Worm (Caenorhabditis elegans): ENCODE results near the gene C15H9.4.
A peak's percentile ranks its signal among the peaks of the same experiment; 100 is the strongest.

C15H9.4 gene

DNA sequence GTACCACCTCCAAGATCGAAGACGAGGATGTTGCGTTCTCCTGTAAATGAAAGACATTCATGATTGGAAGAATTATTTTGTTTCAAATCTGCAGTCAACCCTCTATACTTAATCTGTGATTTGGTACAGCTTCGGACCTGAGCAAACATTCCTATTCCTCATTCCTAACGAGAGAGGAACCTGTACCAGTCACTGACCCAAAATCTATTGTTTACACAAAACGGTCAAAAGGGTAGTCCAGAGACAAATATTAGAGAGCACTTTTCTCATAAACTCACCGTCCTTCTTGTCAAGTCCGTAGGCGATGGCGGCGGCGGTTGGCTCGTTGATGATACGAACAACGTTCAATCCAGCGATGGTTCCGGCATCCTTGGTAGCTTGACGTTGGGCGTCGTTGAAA, 6.7 kb upstream of the C15H9.4 start:
- TF ChIP-seq nhr-71 (tag; optimal IDR thresholded peaks at IDR 0.05) (peak; percentile 16), rnt-1 (tag; optimal IDR thresholded peaks at IDR 0.05) (no peak)

DNA sequence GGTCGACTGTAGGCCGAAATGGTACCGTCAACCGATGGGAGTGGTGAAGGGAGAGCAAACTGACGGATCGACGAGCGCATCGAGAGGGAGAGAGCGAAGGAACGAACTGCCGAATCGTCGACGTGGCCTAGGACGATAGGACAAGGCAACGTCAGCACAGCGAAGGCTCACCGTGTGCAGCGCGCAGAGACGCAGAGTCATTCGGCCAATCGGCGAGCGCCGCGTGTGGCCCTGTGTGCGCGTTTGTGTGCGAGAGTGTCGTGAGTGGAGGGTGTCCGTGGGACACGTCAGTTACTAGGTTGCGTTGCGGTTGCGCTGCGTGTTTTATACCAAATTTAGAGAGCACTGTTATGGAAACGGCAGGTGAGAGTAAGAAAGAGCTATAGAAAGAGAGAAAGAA, 5.5 kb upstream of the C15H9.4 start, which contains the start of gene hsp-3:
Gene hsp-3, minus strand, starts transcription at position 158 of the 400 bp plus-strand sequence.
- TF ChIP-seq grh-1 (GFP tag; IDR thresholded peaks at IDR 0.05): peak; percentile 99
- peak; percentile 91 for TF ChIP-seq lin-15B (tag; optimal IDR thresholded peaks at IDR 0.05)
- peak; percentile 95 for TF ChIP-seq rnt-1 (tag; optimal IDR thresholded peaks at IDR 0.05)
- peak; percentile 96 for TF ChIP-seq nhr-77 (tag; optimal IDR thresholded peaks at IDR 0.05)
- peak; percentile 90 for TF ChIP-seq mab-9 (GFP tag; IDR thresholded peaks at IDR 0.05)
- TF ChIP-seq aha-1 (tag; optimal IDR thresholded peaks at IDR 0.05): peak; percentile 75
- TF ChIP-seq isw-1 (GFP tag; IDR thresholded peaks at IDR 0.05): peak; percentile 96
- peak; percentile 99 for TF ChIP-seq lin-14 (GFP tag; optimal IDR thresholded peaks at IDR 0.05)
- TF ChIP-seq nhr-20 (tag; optimal IDR thresholded peaks at IDR 0.05): peak; percentile 98
- peak in 5 of 6 experiments; percentile 58 to 96 (median 80) for TF ChIP-seq elt-3 (tag; optimal IDR thresholded peaks at IDR 0.05)
- TF ChIP-seq pax-3 (tag; optimal IDR thresholded peaks at IDR 0.05): peak; percentile 95
- TF ChIP-seq ztf-11 (tag; optimal IDR thresholded peaks at IDR 0.05): peak in 1 of 2 experiments; percentile 93
- peak; percentile 96 for TF ChIP-seq unc-86 (tag; optimal IDR thresholded peaks at IDR 0.05)
- peak; percentile 92 for TF ChIP-seq egl-13 (tag; optimal IDR thresholded peaks at IDR 0.05)
- TF ChIP-seq nhr-11 (tag; optimal IDR thresholded peaks at IDR 0.05): peak; percentile 84
- TF ChIP-seq mdl-1 (tag; optimal IDR thresholded peaks at IDR 0.05): peak in 1 of 2 experiments; percentile 98
- TF ChIP-seq C34B4.2 (tag; optimal IDR thresholded peaks at IDR 0.05): peak; percentile 44
- TF ChIP-seq snu-23 (GFP tag; optimal IDR thresholded peaks at IDR 0.05): peak; percentile 99
- no peak for TF ChIP-seq nhr-12 (tag; optimal IDR thresholded peaks at IDR 0.05)
- TF ChIP-seq efl-1 (optimal IDR thresholded peaks at IDR 0.05): peak; percentile 84 to 92
- peak; percentile 84 to 97 for TF ChIP-seq efl-1 (GFP tag; optimal IDR thresholded peaks at IDR 0.05 in 1 of 2)
- peak; percentile 97 for TF ChIP-seq nhr-47 (tag; optimal IDR thresholded peaks at IDR 0.05)
- TF ChIP-seq tlp-1 (tag; optimal IDR thresholded peaks at IDR 0.05): no peak
- TF ChIP-seq ceh-8 (GFP tag; optimal IDR thresholded peaks at IDR 0.05): peak; percentile 88
- peak; percentile 67 for TF ChIP-seq sox-4 (tag; optimal IDR thresholded peaks at IDR 0.05)
- peak; percentile 94 to 97 (median 95) for TF ChIP-seq ceh-82 (tag; optimal IDR thresholded peaks at IDR 0.05)
- no peak for TF ChIP-seq unc-62 (GFP tag; optimal IDR thresholded peaks at IDR 0.05)
- TF ChIP-seq skn-1 (tag; optimal IDR thresholded peaks at IDR 0.05): peak; percentile 96
- TF ChIP-seq unc-30 (tag; optimal IDR thresholded peaks at IDR 0.05): no peak
- peak; percentile 95 to 97 for TF ChIP-seq lsy-2 (tag; optimal IDR thresholded peaks at IDR 0.05)
- peak; percentile 41 for TF ChIP-seq blmp-1 (tag; optimal IDR thresholded peaks at IDR 0.05)
- peak; percentile 76 for TF ChIP-seq mef-2 (tag; optimal IDR thresholded peaks at IDR 0.05)
- TF ChIP-seq nhr-19 (GFP tag; conservative IDR thresholded peaks at IDR 0.05): peak; percentile 97
- no peak for TF ChIP-seq sptf-1 (tag; optimal IDR thresholded peaks at IDR 0.05)
- TF ChIP-seq F16B12.6 (tag; optimal IDR thresholded peaks at IDR 0.05): peak; percentile 64
- TF ChIP-seq aly-2 (tag; optimal IDR thresholded peaks at IDR 0.05): no peak
- TF ChIP-seq Y116A8C.19 (tag; optimal IDR thresholded peaks at IDR 0.05; ENCODE audit: borderline replicate concordance): no peak
- TF ChIP-seq nhr-84 (tag; optimal IDR thresholded peaks at IDR 0.05): no peak
- no peak for TF ChIP-seq hlh-17 (GFP tag; optimal IDR thresholded peaks at IDR 0.05; ENCODE audit: borderline replicate concordance)
- TF ChIP-seq lir-3 (tag; optimal IDR thresholded peaks at IDR 0.05; ENCODE audit: poor library complexity): peak; percentile 89
- TF ChIP-seq alr-1 (tag; optimal IDR thresholded peaks at IDR 0.05; ENCODE audit: borderline replicate concordance): no peak
- TF ChIP-seq fkh-10 (GFP tag; optimal IDR thresholded peaks at IDR 0.05): peak; percentile 87
- TF ChIP-seq elt-2 (tag; optimal IDR thresholded peaks at IDR 0.05): peak; percentile 95
- no peak for TF ChIP-seq ama-1 (optimal IDR thresholded peaks at IDR 0.05)
- TF ChIP-seq mep-1 (tag; optimal IDR thresholded peaks at IDR 0.05): peak; percentile 92
- peak; percentile 11 for TF ChIP-seq fkh-4 (tag; optimal IDR thresholded peaks at IDR 0.05; ENCODE audit: borderline replicate concordance)
- peak; percentile 98 for TF ChIP-seq fkh-8 (tag; optimal IDR thresholded peaks at IDR 0.05)
- no peak for TF ChIP-seq nhr-28 (tag; optimal IDR thresholded peaks at IDR 0.05)
- peak; percentile 93 for TF ChIP-seq fos-1 (tag; optimal IDR thresholded peaks at IDR 0.05)
- TF ChIP-seq ceh-88 (GFP tag; IDR thresholded peaks at IDR 0.05): peak; percentile 92

All from whole organism, L1 larva.